Worm (Caenorhabditis elegans) whole organism, early embryonic: ENCODE measurements around the gene nrfl-1.

Source experiments
- B0310.2 ChIP-seq: sonication (generic microtip); optimal IDR thresholded peaks from 2 replicates; lab custom pipeline; 2016; ENCODE audit warnings: mild to moderate bottlenecking, missing genetic modification characterization, missing compliant biosample characterization
- F13C5.2 ChIP-seq: sonication (generic microtip); optimal IDR thresholded peaks from 2 replicates; lab custom pipeline; 2017; ENCODE audit warnings: mild to moderate bottlenecking, missing genetic modification characterization, inconsistent platforms, missing compliant biosample characterization
- aly-1 ChIP-seq: sonication (generic microtip); optimal IDR thresholded peaks from 2 replicates; lab custom pipeline; 2016; ENCODE audit warnings: missing genetic modification characterization, missing compliant biosample characterization
- ama-1 ChIP-seq: fragments of 150-350 bp; optimal IDR thresholded peaks from 2 replicates; lab custom pipeline; 2014
- ceh-13 ChIP-seq: fragments of 200-800 bp; sonication (Bioruptor generic); optimal IDR thresholded peaks from 2 replicates; lab custom pipeline; 2018; ENCODE audit warnings: mild to moderate bottlenecking, missing genetic modification characterization, missing compliant biosample characterization
- ceh-36 ChIP-seq: sonication (generic microtip); optimal IDR thresholded peaks from 2 replicates; lab custom pipeline; 2016; ENCODE audit warnings: missing genetic modification characterization, inconsistent platforms, missing compliant biosample characterization
- ets-7 ChIP-seq: sonication (generic microtip); optimal IDR thresholded peaks from 2 replicates; lab custom pipeline; 2016; ENCODE audit warnings: missing genotype, missing genetic modification characterization, missing compliant biosample characterization
- flt-1 ChIP-seq: fragments of 200-800 bp; sonication (Bioruptor generic); IDR thresholded peaks from 2 replicates; pipeline ENCODE4 v1.3.6; 2022; ENCODE audit warnings: missing genetic modification characterization, missing compliant biosample characterization
- hmbx-1 ChIP-seq: sonication (generic microtip); optimal IDR thresholded peaks from 2 replicates; lab custom pipeline; 2016; ENCODE audit warnings: mild to moderate bottlenecking, missing genetic modification characterization, missing compliant biosample characterization
- hmg-4 ChIP-seq: fragments of 200-800 bp; sonication (Bioruptor generic); optimal IDR thresholded peaks from 2 replicates; lab custom pipeline; 2018; ENCODE audit warnings: mild to moderate bottlenecking, missing genetic modification characterization, missing compliant biosample characterization
- hnd-1 ChIP-seq: sonication (generic microtip); optimal IDR thresholded peaks from 2 replicates; lab custom pipeline; 2016; ENCODE audit warnings: missing genetic modification characterization, missing compliant biosample characterization
- pes-1 ChIP-seq: fragments of 200-800 bp; sonication (Bioruptor generic); IDR thresholded peaks from 2 replicates; pipeline ENCODE4 v1.3.6; 2022; ENCODE audit warnings: missing genetic modification reagents, missing genetic modification characterization, missing compliant biosample characterization
- scrt-1 ChIP-seq: fragments of 200-800 bp; sonication (Bioruptor generic); IDR thresholded peaks from 2 replicates; pipeline ENCODE4 v1.3.6; 2022; ENCODE audit warnings: missing genetic modification characterization, missing compliant biosample characterization
- sea-1 ChIP-seq: fragments of 200-800 bp; sonication (Bioruptor generic); conservative IDR thresholded peaks from 2 replicates; pipeline ENCODE4 v1.3.6; 2022; ENCODE audit warnings: missing genetic modification characterization, missing compliant biosample characterization
- tbx-11 ChIP-seq: fragments of 200-800 bp; sonication (Bioruptor generic); IDR thresholded peaks from 2 replicates; pipeline ENCODE4 v1.3.6; 2022; ENCODE audit warnings: missing genetic modification characterization, missing compliant biosample characterization
- tbx-37 ChIP-seq: fragments of 200-800 bp; sonication (Bioruptor generic); conservative IDR thresholded peaks from 2 replicates; pipeline ENCODE4 v1.3.6; 2022; ENCODE audit warnings: missing genetic modification reagents, missing genetic modification characterization, missing compliant biosample characterization
- tra-4 ChIP-seq: sonication (generic microtip); optimal IDR thresholded peaks from 2 replicates; lab custom pipeline; 2017; ENCODE audit warnings: missing genetic modification characterization, missing compliant biosample characterization

The nrfl-1 gene

DNA sequence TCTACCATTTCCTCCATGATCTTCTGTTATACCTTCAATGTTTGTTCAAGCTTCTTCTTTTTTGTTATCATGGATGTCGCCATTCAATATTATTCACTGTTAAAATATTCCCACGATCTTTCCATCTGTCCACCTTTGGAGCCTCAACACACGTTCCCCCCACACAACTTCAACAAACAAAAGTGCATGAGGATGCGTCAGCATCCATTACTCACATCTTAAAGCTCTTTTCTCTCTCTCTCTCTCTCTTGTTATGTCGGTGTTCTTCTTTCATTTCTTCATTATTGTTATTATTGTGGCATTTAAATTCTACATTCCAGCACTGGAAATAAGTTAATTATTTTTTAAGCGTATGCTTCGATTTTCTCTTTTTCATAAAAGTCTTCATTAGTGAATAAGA is 4.8 kb upstream of the nrfl-1 start:
- TF ChIP-seq B0310.2 (tag; lab: Kevin White, UChicago): no peak
- no peak for TF ChIP-seq ceh-36 (tag; lab: Kevin White, UChicago)
- TF ChIP-seq flt-1 (GFP tag; lab: Robert Waterston, UW): no peak
- TF ChIP-seq aly-1 (tag; lab: Kevin White, UChicago): no peak
- no peak for TF ChIP-seq tra-4
- no peak for TF ChIP-seq F13C5.2 (tag; lab: Kevin White, UChicago)

DNA sequence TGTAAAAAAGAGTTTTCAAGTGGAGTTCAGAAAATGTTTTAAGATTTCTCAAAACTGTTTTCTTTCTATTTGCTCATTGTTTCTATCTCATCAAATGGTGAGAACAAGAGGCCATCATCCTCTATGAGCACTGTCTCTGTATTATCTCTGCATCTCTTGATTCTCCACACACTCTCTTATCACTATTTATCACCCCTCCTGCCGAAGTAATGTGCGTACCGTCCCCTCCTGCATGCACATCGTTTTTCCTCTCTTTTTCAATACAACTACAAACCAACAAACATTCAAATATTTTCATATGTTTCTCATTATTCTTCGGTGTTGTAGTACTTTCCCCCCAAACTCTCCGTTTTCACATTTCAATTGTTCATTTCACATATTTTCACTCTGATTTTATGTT is 2.4 kb upstream of the nrfl-1 start:
- TF ChIP-seq aly-1 (tag; lab: Kevin White, UChicago) (no peak), tbx-37 (no peak), tra-4 (no peak)

DNA sequence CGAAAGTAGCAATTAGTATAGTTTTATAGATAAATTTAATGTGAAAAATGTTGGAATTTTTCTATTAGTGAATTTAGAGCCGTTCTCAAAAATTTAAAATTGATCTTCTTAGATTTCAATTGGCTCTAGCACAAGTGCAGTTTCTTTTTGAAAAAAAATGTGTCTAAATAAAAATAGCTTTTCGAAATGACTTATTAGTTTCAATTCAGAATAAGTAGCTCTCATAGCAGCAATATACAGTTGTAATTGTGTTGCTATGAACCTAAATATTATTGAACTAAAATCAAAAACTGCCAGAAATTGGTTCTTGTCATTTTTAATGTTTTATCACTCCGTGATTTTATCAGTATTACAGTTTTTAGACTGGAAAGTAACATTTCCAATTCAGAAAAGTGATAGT is 1.2 kb upstream of the nrfl-1 start:
- TF ChIP-seq ceh-13 (GFP tag; lab: Kevin White, UChicago) (no peak), hmbx-1 (tag; lab: Kevin White, UChicago) (no peak), sea-1 (GFP tag; lab: Robert Waterston, UW) (no peak)

DNA sequence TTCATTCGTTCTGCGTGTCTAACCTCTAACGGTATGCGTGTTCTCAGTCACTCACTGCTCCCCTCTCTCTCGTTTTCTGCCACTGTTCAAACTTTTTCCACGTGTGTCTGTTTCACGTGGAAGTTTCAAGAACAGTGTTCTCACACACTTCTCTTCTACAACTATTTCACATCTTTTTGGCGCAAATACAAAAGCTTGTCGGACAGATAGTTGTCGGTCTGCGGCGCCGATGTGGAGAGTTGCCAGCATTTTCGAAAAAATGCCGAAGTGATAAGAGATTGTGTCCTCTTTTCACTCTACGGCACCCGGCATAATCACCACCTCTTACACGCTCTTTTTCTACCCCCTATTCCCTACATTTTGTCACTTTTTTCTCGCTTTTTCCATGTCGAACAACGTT is 544 bp upstream of the nrfl-1 start:
- TF ChIP-seq ama-1 (no peak), tra-4 (no peak), pes-1 (GFP tag; lab: Robert Waterston, UW) (no peak), flt-1 (GFP tag; lab: Robert Waterston, UW) (no peak), ceh-36 (tag; lab: Kevin White, UChicago) (no peak), F13C5.2 (tag; lab: Kevin White, UChicago) (no peak), B0310.2 (tag; lab: Kevin White, UChicago) (no peak), sea-1 (GFP tag; lab: Robert Waterston, UW) (no peak), hnd-1 (no peak), scrt-1 (no peak), tbx-11 (GFP tag; lab: Robert Waterston, UW) (no peak), hmg-4 (GFP tag; lab: Kevin White, UChicago) (no peak), ets-7 (tag; lab: Kevin White, UChicago) (no peak), ceh-13 (GFP tag; lab: Kevin White, UChicago) (no peak), aly-1 (tag; lab: Kevin White, UChicago) (no peak)

DNA sequence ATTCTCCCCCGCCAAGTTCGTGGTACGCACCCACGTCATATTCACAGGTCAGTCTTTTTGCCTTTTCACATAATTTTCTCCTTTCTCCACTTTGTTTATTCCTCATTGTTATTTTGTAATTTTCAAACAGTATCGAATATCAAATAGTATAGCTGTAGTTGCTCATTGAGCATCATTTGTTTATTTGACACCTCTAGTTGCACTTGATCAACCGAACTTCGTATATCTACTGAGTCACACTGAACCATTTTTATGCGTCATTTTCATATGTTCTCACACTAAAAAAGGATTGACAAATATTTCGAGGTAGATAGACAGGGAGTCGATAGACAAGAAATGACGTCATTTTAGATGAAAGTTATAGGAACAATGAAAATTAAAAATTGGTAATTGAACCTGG is 1.3 kb downstream of the nrfl-1 start:
- no peak for TF ChIP-seq ceh-36 (tag; lab: Kevin White, UChicago)
- TF ChIP-seq aly-1 (tag; lab: Kevin White, UChicago): no peak
- TF ChIP-seq tbx-11 (GFP tag; lab: Robert Waterston, UW): no peak
- TF ChIP-seq flt-1 (GFP tag; lab: Robert Waterston, UW): no peak
- no peak for TF ChIP-seq F13C5.2 (tag; lab: Kevin White, UChicago)
- TF ChIP-seq ama-1: no peak
- no peak for TF ChIP-seq B0310.2 (tag; lab: Kevin White, UChicago)
- no peak for TF ChIP-seq ceh-13 (GFP tag; lab: Kevin White, UChicago)
- TF ChIP-seq hnd-1: no peak
- no peak for TF ChIP-seq ets-7 (tag; lab: Kevin White, UChicago)
- no peak for TF ChIP-seq tra-4
- TF ChIP-seq sea-1 (GFP tag; lab: Robert Waterston, UW): no peak
- no peak for TF ChIP-seq hmg-4 (GFP tag; lab: Kevin White, UChicago)
- TF ChIP-seq tbx-37: no peak
- TF ChIP-seq pes-1 (GFP tag; lab: Robert Waterston, UW): no peak

DNA sequence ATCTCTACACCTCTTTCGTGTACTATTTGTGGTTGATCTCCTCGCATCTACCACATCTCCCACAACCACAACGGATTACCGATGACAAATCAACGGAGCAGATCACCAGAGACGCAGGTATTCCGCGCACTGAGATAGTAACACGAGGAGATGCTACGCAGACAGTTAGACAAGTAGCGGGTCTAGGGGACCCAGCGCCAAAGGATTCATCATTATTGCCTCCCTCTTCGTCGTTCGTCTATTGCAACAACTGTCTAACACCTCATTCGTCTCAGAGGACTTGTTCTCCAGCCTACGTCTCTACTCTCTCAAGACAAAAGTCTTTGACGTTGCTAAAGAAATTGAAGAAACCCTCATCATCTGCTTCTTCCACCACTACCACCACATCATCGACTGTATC is 2.7 kb downstream of the nrfl-1 start:
- TF ChIP-seq ceh-13 (GFP tag; lab: Kevin White, UChicago) (no peak), hmbx-1 (tag; lab: Kevin White, UChicago) (no peak), flt-1 (GFP tag; lab: Robert Waterston, UW) (no peak), hnd-1 (no peak), pes-1 (GFP tag; lab: Robert Waterston, UW) (no peak), hmg-4 (GFP tag; lab: Kevin White, UChicago) (no peak), sea-1 (GFP tag; lab: Robert Waterston, UW) (no peak), tbx-11 (GFP tag; lab: Robert Waterston, UW) (no peak), ama-1 (no peak), tra-4 (no peak), scrt-1 (no peak), B0310.2 (tag; lab: Kevin White, UChicago) (no peak)

DNA sequence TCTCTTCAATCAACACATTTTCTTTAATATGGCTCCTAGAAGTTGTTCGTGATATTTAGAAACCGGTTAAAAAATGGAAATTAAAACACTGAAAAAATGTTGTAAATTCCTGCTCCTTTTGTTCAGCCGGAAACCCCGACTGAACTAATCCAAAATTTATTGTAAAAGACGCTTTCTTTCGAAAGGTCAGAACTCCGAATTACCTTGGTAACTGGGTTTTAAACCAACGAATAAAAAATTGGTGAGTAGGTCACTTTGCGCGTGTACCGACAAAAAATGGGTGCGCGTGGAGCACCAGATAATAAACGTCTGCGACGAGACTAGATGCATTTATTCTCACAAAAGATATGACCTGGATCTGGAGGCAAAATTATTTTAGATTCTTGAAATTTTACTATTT is 11.7 kb downstream of the nrfl-1 start:
- TF ChIP-seq flt-1 (GFP tag; lab: Robert Waterston, UW) (no peak), ama-1 (no peak), aly-1 (tag; lab: Kevin White, UChicago) (no peak), hnd-1 (no peak), tra-4 (no peak), B0310.2 (tag; lab: Kevin White, UChicago) (no peak), pes-1 (GFP tag; lab: Robert Waterston, UW) (no peak), ceh-36 (tag; lab: Kevin White, UChicago) (no peak), tbx-11 (GFP tag; lab: Robert Waterston, UW) (no peak)

DNA sequence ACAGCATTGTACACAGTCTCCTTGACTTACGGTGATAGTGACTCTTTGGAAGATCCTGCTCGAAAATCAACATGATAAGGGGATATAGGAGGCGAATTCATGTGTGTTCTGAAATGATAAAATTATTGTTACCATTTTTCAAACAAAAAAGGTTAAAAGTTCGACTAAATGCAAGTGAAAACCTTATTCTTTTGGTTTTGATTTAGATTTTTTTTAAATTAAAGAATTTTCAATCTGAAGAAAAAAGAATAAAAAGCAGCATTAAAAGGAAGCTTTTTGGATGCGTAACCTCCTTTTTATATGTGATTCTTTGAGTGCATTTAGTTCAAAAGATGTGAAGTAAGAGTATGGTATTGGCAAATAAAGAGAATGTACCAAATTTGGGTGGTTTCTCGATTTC is 16.5 kb downstream of the nrfl-1 start, which contains the start of gene delm-1:
TSS of gene delm-1 (minus strand) at position 101 of the 400 bp plus-strand sequence.
- TF ChIP-seq aly-1 (tag; lab: Kevin White, UChicago): no peak
- no peak for TF ChIP-seq B0310.2 (tag; lab: Kevin White, UChicago)
- TF ChIP-seq F13C5.2 (tag; lab: Kevin White, UChicago): no peak
- TF ChIP-seq pes-1 (GFP tag; lab: Robert Waterston, UW): no peak
- no peak for TF ChIP-seq ets-7 (tag; lab: Kevin White, UChicago)
- TF ChIP-seq scrt-1: no peak
- TF ChIP-seq tbx-11 (GFP tag; lab: Robert Waterston, UW): no peak
- TF ChIP-seq tbx-37: no peak
